Fruit fly (Drosophila melanogaster) Kc167 (cell line): ENCODE measurements around the gene Nprl3.

Experiments used
- Sin3A ChIP-seq: fragments of >200 bp; optimal IDR thresholded peaks from 2 replicates; lab custom pipeline; 2018; ENCODE audit warnings: missing external identifiers
- h ChIP-seq: fragments of >200 bp; optimal IDR thresholded peaks from 3 replicates; lab custom pipeline; 2018; ENCODE audit warnings: missing external identifiers
- insv ChIP-seq: fragments of >200 bp; optimal IDR thresholded peaks from 3 replicates; lab custom pipeline; 2018; ENCODE audit warnings: missing external identifiers
- psq ChIP-seq: fragments of >200 bp; optimal IDR thresholded peaks from 2 replicates; lab custom pipeline; 2017; ENCODE audit warnings: missing external identifiers
- ttk ChIP-seq: sonication (Bioruptor generic); optimal IDR thresholded peaks from 2 replicates; lab custom pipeline; 2017; ENCODE audit warnings: missing external identifiers

- TF ChIP-seq psq, result no peak
- no peak for TF ChIP-seq h (lab: Kevin White, UChicago)
- TF ChIP-seq Sin3A (lab: Kevin White, UChicago), result no peak
- TF ChIP-seq insv, result no peak
- no peak for TF ChIP-seq ttk
These were observed 50.1 kb downstream of the Nprl3 start for dm6 chr3L:13951564-13951963.
